Fruit fly (Drosophila melanogaster) whole organism, embryonic: ENCODE results near the gene CG6052.
A peak's percentile ranks its signal among the peaks of the same experiment; 100 is the strongest.

Experiments used
- Adf1 ChIP-seq: fragments of 200-800 bp; sonication (Bioruptor generic); IDR thresholded peaks from 2 replicates; pipeline ENCODE4 v1.3.6; 2022; ENCODE audit warnings: missing biosample characterization, missing genetic modification characterization
- Atf3 ChIP-seq: fragments of 200-800 bp; sonication (Bioruptor generic); optimal IDR thresholded peaks from 3 replicates; lab custom pipeline; 2016; ENCODE audit warnings: missing biosample characterization, missing genetic modification characterization
- Awh ChIP-seq: fragments of 200-800 bp; sonication (Bioruptor generic); IDR thresholded peaks from 2 replicates; pipeline ENCODE4, ENCODE4 v1.3.6; 2022; ENCODE audit warnings: missing biosample characterization, missing genetic modification characterization
- C15 ChIP-seq: fragments of 200-800 bp; sonication (Bioruptor generic); IDR thresholded peaks from 3 replicates; pipeline ENCODE4 v1.3.6; 2022; ENCODE audit warnings: missing biosample characterization, missing genetic modification characterization
- CG10366 ChIP-seq: fragments of 200-800 bp; sonication (Bioruptor generic); IDR thresholded peaks from 2 replicates; pipeline ENCODE4 v1.3.6; 2022; ENCODE audit warnings: missing biosample characterization, missing genetic modification characterization
- CG11723 ChIP-seq: fragments of 200-800 bp; sonication (Bioruptor generic); optimal IDR thresholded peaks from 2 replicates; lab custom pipeline; 2017; ENCODE audit warnings: missing biosample characterization, mild to moderate bottlenecking, missing genetic modification characterization
- CG12104 ChIP-seq: fragments of 200-800 bp; sonication (Bioruptor generic); optimal IDR thresholded peaks from 3 replicates; lab custom pipeline; 2016; ENCODE audit warnings: missing biosample characterization, missing genetic modification characterization
- CG12219 ChIP-seq: fragments of 200-800 bp; sonication (Bioruptor generic); optimal IDR thresholded peaks from 3 replicates; lab custom pipeline; 2018; ENCODE audit warnings: missing biosample characterization, mild to moderate bottlenecking, missing genetic modification characterization
- CG12769 ChIP-seq: fragments of 200-800 bp; sonication (Bioruptor generic); optimal IDR thresholded peaks from 2 replicates; lab custom pipeline; 2019; ENCODE audit warnings: missing biosample characterization, mild to moderate bottlenecking, missing genetic modification characterization, moderate library complexity
- CG14965 ChIP-seq: fragments of 200-800 bp; sonication (Bioruptor generic); optimal IDR thresholded peaks from 2 replicates; lab custom pipeline; 2016; ENCODE audit warnings: missing biosample characterization, missing genetic modification characterization, borderline replicate concordance
- CG17328 ChIP-seq: fragments of 200-800 bp; sonication (Bioruptor generic); IDR thresholded peaks from 2 replicates; pipeline ENCODE4 v1.3.6; 2022; ENCODE audit warnings: missing biosample characterization, missing genetic modification characterization
- CG17359 ChIP-seq: fragments of 200-800 bp; sonication (Bioruptor generic); optimal IDR thresholded peaks from 3 replicates; lab custom pipeline; 2018; ENCODE audit warnings: missing biosample characterization, mild to moderate bottlenecking, missing genetic modification characterization, moderate library complexity
- CG18011 ChIP-seq: fragments of 200-800 bp; sonication (Bioruptor generic); optimal IDR thresholded peaks from 2 replicates; lab custom pipeline; 2017; ENCODE audit warnings: missing biosample characterization, missing genetic modification characterization, mild to moderate bottlenecking, moderate library complexity, missing genotype
- CG18262 ChIP-seq: fragments of 200-800 bp; optimal IDR thresholded peaks from 3 replicates; lab custom pipeline; 2019; ENCODE audit warnings: missing biosample characterization, mild to moderate bottlenecking, missing genetic modification characterization, moderate library complexity
- CG2199 ChIP-seq: fragments of 200-800 bp; sonication (Bioruptor generic); IDR thresholded peaks from 3 replicates; pipeline ENCODE4 v1.3.6; 2022; ENCODE audit warnings: missing biosample characterization, missing genetic modification characterization
- CG3163 ChIP-seq: fragments of 200-800 bp; sonication (Bioruptor generic); optimal IDR thresholded peaks from 3 replicates; lab custom pipeline; 2016; ENCODE audit warnings: missing biosample characterization, missing genetic modification characterization
- CG32767 ChIP-seq: fragments of 200-800 bp; sonication (Bioruptor generic); IDR thresholded peaks from 2 replicates; pipeline ENCODE4 v1.3.6; 2022; ENCODE audit warnings: missing biosample characterization, missing genetic modification characterization
- CG5245 ChIP-seq: fragments of 200-800 bp; sonication (Bioruptor generic); optimal IDR thresholded peaks from 3 replicates; lab custom pipeline; 2016; ENCODE audit warnings: missing biosample characterization, missing genetic modification characterization
- CG7271 ChIP-seq: fragments of 200-800 bp; sonication (Bioruptor generic); optimal IDR thresholded peaks from 2 replicates; lab custom pipeline; 2018; ENCODE audit warnings: missing biosample characterization, mild to moderate bottlenecking, missing genetic modification characterization, moderate library complexity
- CG7987 ChIP-seq: fragments of 200-800 bp; sonication (Bioruptor generic); optimal IDR thresholded peaks from 2 replicates; lab custom pipeline; 2018; ENCODE audit warnings: missing biosample characterization, mild to moderate bottlenecking, missing genetic modification characterization, moderate library complexity
- CG9215 ChIP-seq: fragments of 200-800 bp; sonication (Bioruptor generic); IDR thresholded peaks from 2 replicates; pipeline ENCODE4 v1.3.6; 2022; ENCODE audit warnings: missing biosample characterization, missing genetic modification characterization
- CG9876 ChIP-seq: fragments of 200-800 bp; sonication (Bioruptor generic); optimal IDR thresholded peaks from 2 replicates; lab custom pipeline; 2016; ENCODE audit warnings: missing biosample characterization, missing genetic modification characterization
- CG9932 ChIP-seq: fragments of 200-800 bp; sonication (Bioruptor generic); IDR thresholded peaks from 2 replicates; pipeline ENCODE4 v1.3.6; 2022; ENCODE audit warnings: missing biosample characterization, missing genetic modification characterization
- Deaf1 ChIP-seq: fragments of 200-800 bp; optimal IDR thresholded peaks from 3 replicates; lab custom pipeline; 2019; ENCODE audit warnings: missing biosample characterization, mild to moderate bottlenecking, missing genetic modification characterization, moderate library complexity
- GATAe ChIP-seq: fragments of 200-800 bp; sonication (Bioruptor generic); conservative IDR thresholded peaks from 2 replicates; pipeline ENCODE4 v1.3.6; 2022; ENCODE audit warnings: missing biosample characterization, missing genetic modification characterization
- H15 ChIP-seq: fragments of 200-800 bp; sonication (Bioruptor generic); IDR thresholded peaks from 3 replicates; pipeline ENCODE4 v1.3.6; 2022; ENCODE audit warnings: missing biosample characterization, missing genetic modification characterization
- HmgZ ChIP-seq: fragments of 200-800 bp; sonication (Bioruptor generic); optimal IDR thresholded peaks from 2 replicates; lab custom pipeline; 2018; ENCODE audit warnings: missing biosample characterization, mild to moderate bottlenecking, missing genetic modification characterization
- Hr78 ChIP-seq, 2 experiments: fragments of 200-800 bp in 1 of 2; fragments of >200 bp in 1 of 2; sonication (Bioruptor generic) in 1 of 2; optimal IDR thresholded peaks; 2 replicates each; lab custom pipeline; 2017 to 2019; ENCODE audit warnings: missing biosample characterization in 2 of 2, missing genetic modification characterization in 2 of 2, mild to moderate bottlenecking in 1 of 2, moderate library complexity in 1 of 2
- Jarid2 ChIP-seq: fragments of 200-800 bp; sonication (Bioruptor generic); optimal IDR thresholded peaks from 3 replicates; lab custom pipeline; 2017; ENCODE audit warnings: mild to moderate bottlenecking, missing biosample characterization, missing genetic modification reagents, missing genetic modification characterization
- Med ChIP-seq: fragments of 200-800 bp; sonication (Bioruptor generic); peaks from one replicate; lab custom pipeline; 2016; ENCODE audit warnings: missing biosample characterization, missing genetic modification characterization, mild to moderate bottlenecking, inconsistent platforms, moderate library complexity
- Mrtf ChIP-seq: fragments of 200-800 bp; sonication (Bioruptor generic); IDR thresholded peaks from 3 replicates; pipeline ENCODE4 v1.3.6; 2022; ENCODE audit warnings: missing biosample characterization, missing genetic modification characterization
- Opbp ChIP-seq: fragments of 200-800 bp; sonication (Bioruptor generic); IDR thresholded peaks from 3 replicates; pipeline ENCODE4 v1.3.6; 2022; ENCODE audit warnings: missing biosample characterization, missing genetic modification characterization; ENCODE audit not compliant: partially characterized antibody
- Vsx1 ChIP-seq: fragments of 200-800 bp; sonication (Bioruptor generic); optimal IDR thresholded peaks from 2 replicates; lab custom pipeline; 2017; ENCODE audit warnings: missing biosample characterization, mild to moderate bottlenecking, missing genetic modification characterization, missing genetic modification reagents
- YL-1 ChIP-seq: fragments of 200-800 bp; sonication (Bioruptor generic); optimal IDR thresholded peaks from 3 replicates; lab custom pipeline; 2017; ENCODE audit warnings: missing biosample characterization, mild to moderate bottlenecking, missing genetic modification characterization
- ara ChIP-seq: fragments of 200-800 bp; sonication (Bioruptor generic); IDR thresholded peaks from 2 replicates; pipeline ENCODE4 v1.3.6; 2022; ENCODE audit warnings: missing biosample characterization, missing genetic modification characterization
- ato ChIP-seq: fragments of 200-800 bp; sonication (Bioruptor generic); IDR thresholded peaks from 2 replicates; pipeline ENCODE4 v1.3.6; 2022; ENCODE audit warnings: missing biosample characterization, missing genetic modification characterization; ENCODE audit not compliant: partially characterized antibody
- dimm ChIP-seq: fragments of 200-800 bp; sonication (Bioruptor generic); IDR thresholded peaks from 2 replicates; pipeline ENCODE4 v1.3.6; 2022; ENCODE audit warnings: missing biosample characterization, missing genetic modification characterization
- dmrt11E ChIP-seq: fragments of 200-800 bp; sonication (Bioruptor generic); optimal IDR thresholded peaks from 3 replicates; lab custom pipeline; 2018; ENCODE audit warnings: missing biosample characterization, mild to moderate bottlenecking, missing genetic modification characterization, moderate library complexity
- esg ChIP-seq: fragments of 200-800 bp; sonication (Bioruptor generic); conservative IDR thresholded peaks from 2 replicates; pipeline ENCODE4 v1.3.6; 2022; ENCODE audit warnings: missing biosample characterization, missing genetic modification characterization
- fd96Cb ChIP-seq: fragments of 200-800 bp; sonication (Bioruptor generic); optimal IDR thresholded peaks from 2 replicates; lab custom pipeline; 2018; ENCODE audit warnings: missing biosample characterization, mild to moderate bottlenecking, missing genetic modification characterization, moderate library complexity
- fu2 ChIP-seq: fragments of 200-800 bp; sonication (Bioruptor generic); optimal IDR thresholded peaks from 2 replicates; lab custom pipeline; 2016; ENCODE audit warnings: missing biosample characterization, missing genetic modification characterization
- grn ChIP-seq: fragments of 200-800 bp; sonication (Bioruptor generic); optimal IDR thresholded peaks from 3 replicates; lab custom pipeline; 2017; ENCODE audit warnings: missing biosample characterization, missing genetic modification characterization
- ham ChIP-seq: fragments of 200-800 bp; sonication (Bioruptor generic); IDR thresholded peaks from 2 replicates; pipeline ENCODE4 v1.3.6; 2022; ENCODE audit warnings: missing biosample characterization, missing genetic modification characterization
- kay ChIP-seq: fragments of 200-800 bp; sonication (Bioruptor generic); optimal IDR thresholded peaks from 2 replicates; lab custom pipeline; 2016; ENCODE audit warnings: missing biosample characterization, missing genetic modification characterization
- nerfin-1 ChIP-seq: fragments of 200-800 bp; sonication (Bioruptor generic); optimal IDR thresholded peaks from 3 replicates; lab custom pipeline; 2019; ENCODE audit warnings: missing biosample characterization, mild to moderate bottlenecking, missing genetic modification characterization, moderate library complexity
- prd ChIP-seq, 3 experiments: fragments of >200 bp in 2 of 3; fragments of 200-800 bp in 1 of 3; sonication (Bioruptor generic) in 1 of 3; optimal IDR thresholded peaks in 2 of 3; IDR thresholded peaks in 1 of 3; 2 replicates in 2 of 3; 3 replicates in 1 of 3; pipeline versions ENCODE4 v1.3.6 to Lab custom; 2017 to 2022; ENCODE audit warnings: missing biosample characterization in 1 of 3, missing genetic modification characterization in 1 of 3
- salm ChIP-seq: fragments of 200-800 bp; sonication (Bioruptor generic); optimal IDR thresholded peaks from 2 replicates; lab custom pipeline; 2018; ENCODE audit warnings: missing biosample characterization, mild to moderate bottlenecking, missing genetic modification characterization
- ttk ChIP-seq: fragments of 200-800 bp; sonication (Bioruptor generic); IDR thresholded peaks from 2 replicates; pipeline ENCODE4 v2.1.2; 2022; ENCODE audit warnings: missing biosample characterization, missing genetic modification characterization
- unpg ChIP-seq: fragments of 200-800 bp; sonication (Bioruptor generic); optimal IDR thresholded peaks from 3 replicates; lab custom pipeline; 2018; ENCODE audit warnings: missing biosample characterization, mild to moderate bottlenecking, missing genetic modification characterization, moderate library complexity
- usp ChIP-seq: fragments of >200 bp; optimal IDR thresholded peaks from 2 replicates; lab custom pipeline; 2017; ENCODE audit warnings: missing biosample characterization, missing genetic modification characterization
- wdn ChIP-seq: fragments of 200-800 bp; sonication (Bioruptor generic); IDR thresholded peaks from 2 replicates; pipeline ENCODE4 v1.3.6; 2022; ENCODE audit warnings: missing biosample characterization, missing genetic modification characterization

CG6052 gene

dm6 chr3L:17740471-17740870, 11.3 kb upstream of the CG6052 start, which contains the start of gene CG7460 (continued):
- TF ChIP-seq ato (GFP tag; lab: Robert Waterston, UW) (no peak; the same call in 1 of the 2 replicates), CG7987 (GFP tag; lab: Kevin White, UChicago) (peak; percentile 37), esg (GFP tag; lab: Robert Waterston, UW) (no peak), CG9876 (GFP tag; lab: Kevin White, UChicago) (no peak), Adf1 (GFP tag; lab: Robert Waterston, UW) (no peak), fd96Cb (tag; lab: Kevin White, UChicago) (no peak), dmrt11E (tag; lab: Kevin White, UChicago) (no peak), fu2 (GFP tag; lab: Kevin White, UChicago) (no peak), wdn (GFP tag; lab: Robert Waterston, UW) (no peak), CG17359 (tag; lab: Kevin White, UChicago) (peak; percentile 34), CG11723 (GFP tag; lab: Kevin White, UChicago) (no peak), CG14965 (GFP tag; lab: Kevin White, UChicago) (no peak), nerfin-1 (tag; lab: Kevin White, UChicago) (no peak), kay (GFP tag; lab: Kevin White, UChicago) (no peak), CG12104 (GFP tag; lab: Kevin White, UChicago) (no peak), CG7271 (no peak), CG10366 (no peak), YL-1 (GFP tag; lab: Kevin White, UChicago) (no peak), Jarid2 (peak; percentile 87), Awh (GFP tag; lab: Robert Waterston, UW) (no peak), ara (GFP tag; lab: Robert Waterston, UW) (no peak), ham (GFP tag; lab: Robert Waterston, UW) (no peak), CG18011 (GFP tag; lab: Kevin White, UChicago) (no peak), Mrtf (GFP tag; lab: Robert Waterston, UW) (no peak), CG17328 (no peak), GATAe (GFP tag; lab: Robert Waterston, UW) (peak; percentile 43; the same call in 1 of the 2 replicates), Opbp (GFP tag; lab: Robert Waterston, UW) (no peak), Med (GFP tag; lab: Kevin White, UChicago) (peak; percentile 26), CG5245 (GFP tag; lab: Kevin White, UChicago) (no peak), Deaf1 (tag; lab: Kevin White, UChicago) (peak; percentile 61), grn (GFP tag; lab: Kevin White, UChicago) (peak; percentile 69), CG12769 (tag; lab: Kevin White, UChicago) (peak; percentile 71), unpg (GFP tag; lab: Kevin White, UChicago) (peak; percentile 27), usp (GFP tag; lab: Kevin White, UChicago) (no peak), C15 (GFP tag; lab: Robert Waterston, UW) (no peak), Hr78 (GFP tag; optimal IDR thresholded peaks at IDR 0.05; lab: Kevin White, UChicago) (peak in 1 of 2 experiments; percentile 7), CG32767 (GFP tag; lab: Robert Waterston, UW) (no peak), Atf3 (GFP tag; lab: Kevin White, UChicago) (no peak), CG3163 (peak; percentile 95), CG9215 (GFP tag; lab: Robert Waterston, UW) (no peak), H15 (GFP tag; lab: Robert Waterston, UW) (no peak), Vsx1 (GFP tag; lab: Kevin White, UChicago) (peak; percentile 68), CG18262 (no peak), HmgZ (tag; lab: Kevin White, UChicago) (peak; percentile 31), CG2199 (GFP tag; lab: Robert Waterston, UW) (peak; percentile 60; the same call in 1 of the 3 replicates), prd (optimal IDR thresholded peaks at IDR 0.05; lab: Kevin White, UChicago) (no peak), prd (GFP tag; IDR thresholded peaks at IDR 0.05; lab: Robert Waterston, UW) (no peak), CG12219 (GFP tag; lab: Kevin White, UChicago) (no peak), dimm (GFP tag; lab: Robert Waterston, UW) (no peak), CG9932 (no peak), ttk (no peak), salm (tag; lab: Kevin White, UChicago) (peak; percentile 23)
